Fruit fly (Drosophila melanogaster): ENCODE results near the gene Sidpn.

The Sidpn gene

dm6 chr2L:19033288-19033687 lies 5.8 kb downstream of the Sidpn start, which contains the start of gene hook:
TSS of gene hook (minus strand) at chr2L:19033498.
- no peak for TF ChIP-seq cic (GFP tag; optimal IDR thresholded peaks at IDR 0.05)
- no peak for TF ChIP-seq CG5204 (GFP tag; optimal IDR thresholded peaks at IDR 0.05)
- TF ChIP-seq CG11617 (GFP tag; optimal IDR thresholded peaks at IDR 0.05), result no peak
- no peak for TF ChIP-seq CG33017 (tag; optimal IDR thresholded peaks at IDR 0.05)
- no peak for TF ChIP-seq CG7045 (GFP tag; optimal IDR thresholded peaks at IDR 0.05)
- TF ChIP-seq bab1 (GFP tag; optimal IDR thresholded peaks at IDR 0.05), result peak; percentile 19
- no peak for TF ChIP-seq CG12768 (GFP tag; optimal IDR thresholded peaks at IDR 0.05)
- no peak for TF ChIP-seq kay (GFP tag; ENCODE audit: borderline replicate concordance)
- no peak for TF ChIP-seq CG7101 (tag; optimal IDR thresholded peaks at IDR 0.05)
- TF ChIP-seq Hr96 (GFP tag; optimal IDR thresholded peaks at IDR 0.05), result no peak
- no peak for TF ChIP-seq tj (GFP tag; optimal IDR thresholded peaks at IDR 0.05)
- peak; percentile 25 for TF ChIP-seq Mnt (GFP tag; optimal IDR thresholded peaks at IDR 0.05)
- TF ChIP-seq Crg-1 (GFP tag; optimal IDR thresholded peaks at IDR 0.05), result no peak
- TF ChIP-seq CG14711 (tag; optimal IDR thresholded peaks at IDR 0.05), result no peak
- no peak for TF ChIP-seq CG1620 (GFP tag; optimal IDR thresholded peaks at IDR 0.05)
- no peak for TF ChIP-seq cnc (optimal IDR thresholded peaks at IDR 0.05)

dm6 chr2L:19034213-19034929 lies 6.9 kb downstream of the Sidpn start, which contains the start of the genes mib2 and CG31800:
TSS of gene mib2 (plus strand) at chr2L:19034444.
TSS of gene CG31800 (minus strand) at chr2L:19034576.
- TF ChIP-seq bab1 (GFP tag; optimal IDR thresholded peaks at IDR 0.05), result peak; percentile 13
- no peak for TF ChIP-seq Hr96 (GFP tag; optimal IDR thresholded peaks at IDR 0.05)
- TF ChIP-seq ovo (GFP tag; optimal IDR thresholded peaks at IDR 0.05), result no peak
- TF ChIP-seq toe (GFP tag; optimal IDR thresholded peaks at IDR 0.05), result peak; percentile 7
- peak; percentile 8 for TF ChIP-seq CG11617 (GFP tag; optimal IDR thresholded peaks at IDR 0.05)
- no peak for TF ChIP-seq pad (GFP tag; optimal IDR thresholded peaks at IDR 0.05)
- TF ChIP-seq Mnt (GFP tag; optimal IDR thresholded peaks at IDR 0.05), result peak; percentile 35
- TF ChIP-seq CG5204 (GFP tag; optimal IDR thresholded peaks at IDR 0.05), result no peak
- TF ChIP-seq CG7101 (tag; optimal IDR thresholded peaks at IDR 0.05), result peak; percentile 4

- TF ChIP-seq CG33017 (tag; optimal IDR thresholded peaks at IDR 0.05), result no peak
- no peak for TF ChIP-seq Clk (GFP tag; optimal IDR thresholded peaks at IDR 0.05)
- TF ChIP-seq kay (GFP tag; ENCODE audit: borderline replicate concordance), result no peak
- TF ChIP-seq CG5204 (GFP tag; optimal IDR thresholded peaks at IDR 0.05), result no peak
- TF ChIP-seq toe (GFP tag; optimal IDR thresholded peaks at IDR 0.05), result no peak
- TF ChIP-seq CG1620 (GFP tag; optimal IDR thresholded peaks at IDR 0.05), result no peak
- TF ChIP-seq tj (GFP tag; optimal IDR thresholded peaks at IDR 0.05), result peak; percentile 34
Measured at dm6 chr2L:19035013-19035412, 7.5 kb downstream of the Sidpn start.

- no peak for TF ChIP-seq cic (GFP tag; optimal IDR thresholded peaks at IDR 0.05)
- TF ChIP-seq CG14711 (tag; optimal IDR thresholded peaks at IDR 0.05), result no peak
- no peak for TF ChIP-seq Mnt (GFP tag; optimal IDR thresholded peaks at IDR 0.05)
- no peak for TF ChIP-seq tj (GFP tag; optimal IDR thresholded peaks at IDR 0.05)
- no peak for TF ChIP-seq cnc (optimal IDR thresholded peaks at IDR 0.05)
- TF ChIP-seq Hr96 (GFP tag; optimal IDR thresholded peaks at IDR 0.05), result no peak
- TF ChIP-seq CG33017 (tag; optimal IDR thresholded peaks at IDR 0.05), result no peak
- no peak for TF ChIP-seq CG7101 (tag; optimal IDR thresholded peaks at IDR 0.05)
- no peak for TF ChIP-seq pad (GFP tag; optimal IDR thresholded peaks at IDR 0.05)
- TF ChIP-seq toe (GFP tag; optimal IDR thresholded peaks at IDR 0.05), result no peak
Measured at dm6 chr2L:19036105-19036714, 8.7 kb downstream of the Sidpn start.

- no peak for TF ChIP-seq Mnt (GFP tag; optimal IDR thresholded peaks at IDR 0.05)
- no peak for TF ChIP-seq pad (GFP tag; optimal IDR thresholded peaks at IDR 0.05)
- TF ChIP-seq CG7045 (GFP tag; optimal IDR thresholded peaks at IDR 0.05), result no peak
- TF ChIP-seq cic (GFP tag; optimal IDR thresholded peaks at IDR 0.05), result no peak
Measured at dm6 chr2L:19037011-19037410, 9.5 kb downstream of the Sidpn start.

dm6 chr2L:19037455-19037854 lies 9.9 kb downstream of the Sidpn start:
- no peak for TF ChIP-seq toe (GFP tag; optimal IDR thresholded peaks at IDR 0.05)
- TF ChIP-seq CG33017 (tag; optimal IDR thresholded peaks at IDR 0.05), result no peak
- TF ChIP-seq CG5204 (GFP tag; optimal IDR thresholded peaks at IDR 0.05), result no peak
- no peak for TF ChIP-seq CG1620 (GFP tag; optimal IDR thresholded peaks at IDR 0.05)
- no peak for TF ChIP-seq cic (GFP tag; optimal IDR thresholded peaks at IDR 0.05)
- TF ChIP-seq Hr96 (GFP tag; optimal IDR thresholded peaks at IDR 0.05), result no peak
- no peak for TF ChIP-seq bab1 (GFP tag; optimal IDR thresholded peaks at IDR 0.05)
- TF ChIP-seq CG12768 (GFP tag; optimal IDR thresholded peaks at IDR 0.05), result no peak

dm6 chr2L:19041590-19041989 lies 14.1 kb downstream of the Sidpn start, which contains the start of gene Catsup:
TSS of gene Catsup (plus strand) at chr2L:19041862.
- TF ChIP-seq bab1 (GFP tag; optimal IDR thresholded peaks at IDR 0.05) (peak; percentile 2), ovo (GFP tag; optimal IDR thresholded peaks at IDR 0.05) (no peak), Crg-1 (GFP tag; optimal IDR thresholded peaks at IDR 0.05) (no peak)

Data from whole organism, adult.